Worm (Caenorhabditis elegans) whole organism, midembryonic: ENCODE data around the gene F23H11.4.

Experiments used
- T22C8.4 ChIP-seq: fragments of 200-800 bp; sonication (Bioruptor generic); IDR thresholded peaks from 2 replicates; pipeline ENCODE4 v1.3.6; 2022; ENCODE audit warnings: missing genetic modification characterization, missing compliant biosample characterization
- flt-1 ChIP-seq: fragments of 200-800 bp; sonication (Bioruptor generic); IDR thresholded peaks from 2 replicates; pipeline ENCODE4 v1.3.6; 2022; ENCODE audit warnings: missing genetic modification characterization, missing compliant biosample characterization
- klf-2 ChIP-seq: fragments of 200-800 bp; sonication (Bioruptor generic); conservative IDR thresholded peaks from 2 replicates; pipeline ENCODE4 v1.3.6; 2022; ENCODE audit warnings: missing genetic modification reagents, missing genetic modification characterization, missing compliant biosample characterization
- med-1 ChIP-seq: sonication (generic microtip); optimal IDR thresholded peaks from 2 replicates; lab custom pipeline; 2017; ENCODE audit warnings: missing genetic modification characterization, mild to moderate bottlenecking, missing compliant biosample characterization, antibody characterized with exemption, missing genetic modification reagents; ENCODE audit not compliant: insufficient read depth
- ref-1 ChIP-seq: fragments of 200-800 bp; sonication (Bioruptor generic); conservative IDR thresholded peaks from 2 replicates; pipeline ENCODE4 v1.3.6; 2022; ENCODE audit warnings: missing genetic modification reagents, missing genetic modification characterization, missing compliant biosample characterization
- tab-1 ChIP-seq: fragments of 200-800 bp; sonication (Bioruptor generic); IDR thresholded peaks from 2 replicates; pipeline ENCODE4 v1.3.6; 2022; ENCODE audit warnings: missing genetic modification characterization, missing compliant biosample characterization
- ztf-23 ChIP-seq: fragments of 200-800 bp; sonication (Bioruptor generic); IDR thresholded peaks from 2 replicates; pipeline ENCODE4 v1.3.6; 2022; ENCODE audit warnings: missing genetic modification reagents, missing genetic modification characterization, missing compliant biosample characterization
- ztf-29 ChIP-seq: fragments of 200-800 bp; sonication (Bioruptor generic); IDR thresholded peaks from 2 replicates; pipeline ENCODE4 v1.3.6; 2022; ENCODE audit warnings: missing genetic modification reagents, missing genetic modification characterization, missing compliant biosample characterization

ce11 chrIII:861819-862356, 45.5 kb downstream of the F23H11.4 start, which contains the start of gene arx-4:
- TF ChIP-seq T22C8.4 (GFP tag; lab: Robert Waterston, UW) (no peak), ztf-23 (GFP tag; lab: Robert Waterston, UW) (no peak), ztf-29 (GFP tag; lab: Robert Waterston, UW) (no peak), klf-2 (no peak), tab-1 (GFP tag; lab: Robert Waterston, UW) (no peak), med-1 (GFP tag; lab: Kevin White, UChicago) (no peak), flt-1 (GFP tag; lab: Robert Waterston, UW) (no peak), ref-1 (no peak)
